Worm (Caenorhabditis elegans) whole organism, early embryonic: ENCODE measurements around the gene C30B5.17.

ENCODE experiments used
- B0310.2 ChIP-seq: sonication (generic microtip); optimal IDR thresholded peaks from 2 replicates; lab custom pipeline; 2016; ENCODE audit warnings: mild to moderate bottlenecking, missing genetic modification characterization, missing compliant biosample characterization
- F13C5.2 ChIP-seq: sonication (generic microtip); optimal IDR thresholded peaks from 2 replicates; lab custom pipeline; 2017; ENCODE audit warnings: mild to moderate bottlenecking, missing genetic modification characterization, inconsistent platforms, missing compliant biosample characterization
- aly-1 ChIP-seq: sonication (generic microtip); optimal IDR thresholded peaks from 2 replicates; lab custom pipeline; 2016; ENCODE audit warnings: missing genetic modification characterization, missing compliant biosample characterization
- ama-1 ChIP-seq: fragments of 150-350 bp; optimal IDR thresholded peaks from 2 replicates; lab custom pipeline; 2014
- ceh-13 ChIP-seq: fragments of 200-800 bp; sonication (Bioruptor generic); optimal IDR thresholded peaks from 2 replicates; lab custom pipeline; 2018; ENCODE audit warnings: mild to moderate bottlenecking, missing genetic modification characterization, missing compliant biosample characterization
- ceh-36 ChIP-seq: sonication (generic microtip); optimal IDR thresholded peaks from 2 replicates; lab custom pipeline; 2016; ENCODE audit warnings: missing genetic modification characterization, inconsistent platforms, missing compliant biosample characterization
- ets-7 ChIP-seq: sonication (generic microtip); optimal IDR thresholded peaks from 2 replicates; lab custom pipeline; 2016; ENCODE audit warnings: missing genotype, missing genetic modification characterization, missing compliant biosample characterization
- flt-1 ChIP-seq: fragments of 200-800 bp; sonication (Bioruptor generic); IDR thresholded peaks from 2 replicates; pipeline ENCODE4 v1.3.6; 2022; ENCODE audit warnings: missing genetic modification characterization, missing compliant biosample characterization
- hmbx-1 ChIP-seq: sonication (generic microtip); optimal IDR thresholded peaks from 2 replicates; lab custom pipeline; 2016; ENCODE audit warnings: mild to moderate bottlenecking, missing genetic modification characterization, missing compliant biosample characterization
- hmg-4 ChIP-seq: fragments of 200-800 bp; sonication (Bioruptor generic); optimal IDR thresholded peaks from 2 replicates; lab custom pipeline; 2018; ENCODE audit warnings: mild to moderate bottlenecking, missing genetic modification characterization, missing compliant biosample characterization
- hnd-1 ChIP-seq: sonication (generic microtip); optimal IDR thresholded peaks from 2 replicates; lab custom pipeline; 2016; ENCODE audit warnings: missing genetic modification characterization, missing compliant biosample characterization
- pes-1 ChIP-seq: fragments of 200-800 bp; sonication (Bioruptor generic); IDR thresholded peaks from 2 replicates; pipeline ENCODE4 v1.3.6; 2022; ENCODE audit warnings: missing genetic modification reagents, missing genetic modification characterization, missing compliant biosample characterization
- scrt-1 ChIP-seq: fragments of 200-800 bp; sonication (Bioruptor generic); IDR thresholded peaks from 2 replicates; pipeline ENCODE4 v1.3.6; 2022; ENCODE audit warnings: missing genetic modification characterization, missing compliant biosample characterization
- sea-1 ChIP-seq: fragments of 200-800 bp; sonication (Bioruptor generic); conservative IDR thresholded peaks from 2 replicates; pipeline ENCODE4 v1.3.6; 2022; ENCODE audit warnings: missing genetic modification characterization, missing compliant biosample characterization
- tbx-11 ChIP-seq: fragments of 200-800 bp; sonication (Bioruptor generic); IDR thresholded peaks from 2 replicates; pipeline ENCODE4 v1.3.6; 2022; ENCODE audit warnings: missing genetic modification characterization, missing compliant biosample characterization
- tbx-37 ChIP-seq: fragments of 200-800 bp; sonication (Bioruptor generic); conservative IDR thresholded peaks from 2 replicates; pipeline ENCODE4 v1.3.6; 2022; ENCODE audit warnings: missing genetic modification reagents, missing genetic modification characterization, missing compliant biosample characterization
- tra-4 ChIP-seq: sonication (generic microtip); optimal IDR thresholded peaks from 2 replicates; lab custom pipeline; 2017; ENCODE audit warnings: missing genetic modification characterization, missing compliant biosample characterization

C30B5.17 gene

ce11 chrII:6222558-6222957 is 19.7 kb upstream of the C30B5.17 start, which contains the start of gene C30B5.6:
Gene C30B5.6, minus strand, starts transcription at chrII:6222658.
- TF ChIP-seq hmg-4 (no peak), scrt-1 (GFP tag; lab: Robert Waterston, UW) (no peak), ceh-13 (GFP tag; lab: Kevin White, UChicago) (no peak), pes-1 (no peak), ama-1 (lab: Kevin White, UChicago) (no peak), B0310.2 (tag; lab: Kevin White, UChicago) (no peak), ets-7 (no peak), tbx-37 (GFP tag; lab: Robert Waterston, UW) (no peak), aly-1 (tag; lab: Kevin White, UChicago) (no peak), tbx-11 (GFP tag; lab: Robert Waterston, UW) (no peak), hnd-1 (tag; lab: Kevin White, UChicago) (no peak)

ce11 chrII:6221470-6221869 is 18.7 kb upstream of the C30B5.17 start:
- TF ChIP-seq tbx-37 (GFP tag; lab: Robert Waterston, UW) = no peak
- TF ChIP-seq flt-1 = no peak
- no peak for TF ChIP-seq B0310.2 (tag; lab: Kevin White, UChicago)
- TF ChIP-seq sea-1 = no peak
- TF ChIP-seq hmg-4 = no peak
- TF ChIP-seq ceh-36 (tag; lab: Kevin White, UChicago) = no peak
- TF ChIP-seq hnd-1 (tag; lab: Kevin White, UChicago) = no peak
- TF ChIP-seq ets-7 = no peak
- no peak for TF ChIP-seq tra-4
- no peak for TF ChIP-seq hmbx-1 (tag; lab: Kevin White, UChicago)
- TF ChIP-seq pes-1 = no peak
- no peak for TF ChIP-seq aly-1 (tag; lab: Kevin White, UChicago)

DNA sequence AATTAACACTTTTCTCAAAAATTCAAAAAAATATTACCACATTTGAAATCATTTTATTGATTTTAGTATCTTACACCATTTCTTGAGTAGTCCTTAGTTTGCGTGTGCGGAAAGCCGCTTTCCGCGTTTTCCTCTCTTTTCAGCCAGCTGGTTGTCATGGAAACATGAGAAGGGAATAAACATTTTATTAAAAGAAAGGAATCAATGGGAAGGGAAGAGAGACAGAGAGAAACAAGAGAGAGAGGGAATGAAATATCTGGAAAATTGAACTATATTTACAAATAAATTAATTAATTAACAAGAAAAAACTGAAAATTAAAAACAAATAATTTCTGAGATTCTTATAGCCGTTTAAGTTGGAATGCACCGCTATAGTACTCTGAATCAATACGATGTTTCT is 16.5 kb upstream of the C30B5.17 start, which contains the start of gene mks-2:
Gene mks-2, minus strand, starts transcription at position 101 of the 400 bp plus-strand sequence.
- TF ChIP-seq sea-1 (no peak), ceh-36 (tag; lab: Kevin White, UChicago) (no peak), aly-1 (tag; lab: Kevin White, UChicago) (no peak), F13C5.2 (tag; lab: Kevin White, UChicago) (no peak), tbx-37 (GFP tag; lab: Robert Waterston, UW) (no peak), scrt-1 (GFP tag; lab: Robert Waterston, UW) (no peak), hmg-4 (no peak), tbx-11 (GFP tag; lab: Robert Waterston, UW) (no peak), hnd-1 (tag; lab: Kevin White, UChicago) (no peak), B0310.2 (tag; lab: Kevin White, UChicago) (no peak), hmbx-1 (tag; lab: Kevin White, UChicago) (no peak), flt-1 (no peak)

ce11 chrII:6208116-6208515 is 5.3 kb upstream of the C30B5.17 start, which contains the start of gene daf-37:
Gene daf-37, minus strand, starts transcription at chrII:6208216.
- TF ChIP-seq scrt-1 (GFP tag; lab: Robert Waterston, UW) (no peak), B0310.2 (tag; lab: Kevin White, UChicago) (no peak), ets-7 (no peak), aly-1 (tag; lab: Kevin White, UChicago) (no peak), ceh-13 (GFP tag; lab: Kevin White, UChicago) (no peak)

- no peak for TF ChIP-seq sea-1
- TF ChIP-seq tbx-37 (GFP tag; lab: Robert Waterston, UW) = no peak
- no peak for TF ChIP-seq flt-1
- no peak for TF ChIP-seq ceh-13 (GFP tag; lab: Kevin White, UChicago)
- no peak for TF ChIP-seq tra-4
- no peak for TF ChIP-seq pes-1
- TF ChIP-seq ets-7 = no peak
- no peak for TF ChIP-seq F13C5.2 (tag; lab: Kevin White, UChicago)
- no peak for TF ChIP-seq hmbx-1 (tag; lab: Kevin White, UChicago)
- no peak for TF ChIP-seq hmg-4
- no peak for TF ChIP-seq tbx-11 (GFP tag; lab: Robert Waterston, UW)
- TF ChIP-seq ama-1 (lab: Kevin White, UChicago) = no peak
- TF ChIP-seq scrt-1 (GFP tag; lab: Robert Waterston, UW) = no peak
- no peak for TF ChIP-seq ceh-36 (tag; lab: Kevin White, UChicago)
- no peak for TF ChIP-seq hnd-1 (tag; lab: Kevin White, UChicago)
- TF ChIP-seq B0310.2 (tag; lab: Kevin White, UChicago) = no peak
- no peak for TF ChIP-seq aly-1 (tag; lab: Kevin White, UChicago)
These were observed 4.4 kb upstream of the C30B5.17 start for ce11 chrII:6207252-6207651.

- TF ChIP-seq pes-1 = no peak
- no peak for TF ChIP-seq hmbx-1 (tag; lab: Kevin White, UChicago)
- TF ChIP-seq flt-1 = no peak
- TF ChIP-seq ama-1 (lab: Kevin White, UChicago) = no peak
- no peak for TF ChIP-seq tbx-11 (GFP tag; lab: Robert Waterston, UW)
- TF ChIP-seq ceh-13 (GFP tag; lab: Kevin White, UChicago) = no peak
- TF ChIP-seq scrt-1 (GFP tag; lab: Robert Waterston, UW) = no peak
- no peak for TF ChIP-seq hmg-4
- TF ChIP-seq tbx-37 (GFP tag; lab: Robert Waterston, UW) = no peak
- no peak for TF ChIP-seq ets-7
- no peak for TF ChIP-seq aly-1 (tag; lab: Kevin White, UChicago)
- TF ChIP-seq F13C5.2 (tag; lab: Kevin White, UChicago) = no peak
- no peak for TF ChIP-seq ceh-36 (tag; lab: Kevin White, UChicago)
- no peak for TF ChIP-seq hnd-1 (tag; lab: Kevin White, UChicago)
These were observed 3.8 kb downstream of the C30B5.17 start for ce11 chrII:6199010-6199409.

ce11 chrII:6198468-6198867 is 4.3 kb downstream of the C30B5.17 start, which contains the start of gene szy-4:
Gene szy-4, plus strand, starts transcription at chrII:6198696.
- TF ChIP-seq tbx-11 (GFP tag; lab: Robert Waterston, UW) (no peak), flt-1 (no peak), sea-1 (no peak), tra-4 (no peak), F13C5.2 (tag; lab: Kevin White, UChicago) (no peak), hnd-1 (tag; lab: Kevin White, UChicago) (no peak), pes-1 (no peak), ets-7 (no peak), B0310.2 (tag; lab: Kevin White, UChicago) (no peak), ama-1 (lab: Kevin White, UChicago) (no peak), tbx-37 (GFP tag; lab: Robert Waterston, UW) (no peak), hmg-4 (no peak), aly-1 (tag; lab: Kevin White, UChicago) (no peak), ceh-13 (GFP tag; lab: Kevin White, UChicago) (no peak), scrt-1 (GFP tag; lab: Robert Waterston, UW) (no peak), ceh-36 (tag; lab: Kevin White, UChicago) (no peak)
